Fruit fly (Drosophila melanogaster): ENCODE measurements around the gene CG2211.

DNA sequence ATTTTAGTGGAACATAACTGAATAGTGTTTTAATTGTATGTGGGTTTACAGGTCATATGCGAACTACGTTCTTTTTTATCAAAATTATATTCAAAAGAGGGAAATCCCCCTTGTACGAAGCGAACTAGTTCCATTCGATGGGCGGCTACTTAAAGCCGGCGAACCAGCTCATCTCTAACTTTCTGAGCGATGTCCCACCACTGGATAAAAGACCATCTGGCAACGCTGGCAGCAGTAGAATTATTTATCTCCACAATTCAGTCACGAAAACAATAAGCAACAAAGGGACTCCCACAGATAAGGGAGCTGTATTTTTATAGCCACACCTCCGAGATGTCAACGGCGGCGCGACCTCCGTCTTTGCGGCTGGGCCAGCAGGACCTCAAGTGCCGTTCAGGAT is 39.5 kb downstream of the CG2211 start, which contains the start of gene Rabex-5:
- TF ChIP-seq Sox102F (GFP tag; optimal IDR thresholded peaks at IDR 0.05) (no peak), ss (GFP tag; optimal IDR thresholded peaks at IDR 0.05) (no peak), net (GFP tag; optimal IDR thresholded peaks at IDR 0.05) (no peak)

Data from whole organism, prepupa.